Fruit fly (Drosophila melanogaster) Kc167 (cell line): ENCODE measurements around the gene Arfip.

Experiments used
- Myc ChIP-seq: fragments of >200 bp; optimal IDR thresholded peaks from 2 replicates; lab custom pipeline; 2017; ENCODE audit warnings: missing external identifiers
- h ChIP-seq: fragments of >200 bp; optimal IDR thresholded peaks from 3 replicates; lab custom pipeline; 2018; ENCODE audit warnings: missing external identifiers

DNA sequence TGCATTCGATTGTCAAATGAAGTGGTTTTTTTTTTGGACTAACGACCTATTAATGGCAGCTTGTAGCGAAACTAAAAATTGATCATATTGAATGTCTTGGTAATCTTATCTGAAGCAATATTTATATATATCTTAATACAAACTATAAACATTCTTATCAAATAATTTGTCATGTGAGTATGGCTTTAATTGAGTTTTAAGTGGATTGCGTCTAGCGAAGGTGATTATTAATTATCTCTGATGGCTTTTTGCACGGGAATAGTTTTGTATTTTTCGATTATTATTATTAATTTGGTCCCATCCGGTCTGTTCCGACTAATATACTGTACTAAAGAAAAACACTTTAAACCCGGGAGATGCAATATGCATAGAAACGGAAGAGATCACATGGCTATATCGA, 12.1 kb upstream of the Arfip start:
- TF ChIP-seq Myc (lab: Kevin White, UChicago) (no peak), h (lab: Kevin White, UChicago) (no peak)
